Fruit fly (Drosophila melanogaster) whole organism, embryonic: ENCODE results near the gene CG11898.

Source experiments
- Asciz ChIP-seq: fragments of 200-800 bp; sonication (Bioruptor generic); optimal IDR thresholded peaks from 2 replicates; lab custom pipeline; 2017; ENCODE audit warnings: missing biosample characterization, mild to moderate bottlenecking, missing genetic modification characterization, missing genetic modification reagents
- Atf3 ChIP-seq: fragments of 200-800 bp; sonication (Bioruptor generic); optimal IDR thresholded peaks from 3 replicates; lab custom pipeline; 2016; ENCODE audit warnings: missing biosample characterization, missing genetic modification characterization
- Bgb ChIP-seq: fragments of 200-800 bp; sonication (Bioruptor generic); IDR thresholded peaks from 2 replicates; pipeline ENCODE4 v1.3.6; 2022; ENCODE audit warnings: missing biosample characterization, missing genetic modification characterization; ENCODE audit not compliant: partially characterized antibody
- CG10321 ChIP-seq: fragments of 200-800 bp; sonication (Bioruptor generic); IDR thresholded peaks from 2 replicates; pipeline ENCODE4 v1.3.6; 2022; ENCODE audit warnings: missing biosample characterization, missing genetic modification characterization
- CG11695 ChIP-seq: fragments of 200-800 bp; sonication (Bioruptor generic); IDR thresholded peaks from 3 replicates; pipeline ENCODE4 v1.3.6; 2022; ENCODE audit warnings: missing biosample characterization, missing genetic modification characterization
- CG16813 ChIP-seq: fragments of 200-800 bp; sonication (Bioruptor generic); IDR thresholded peaks from 3 replicates; pipeline ENCODE4 v1.3.6; 2022; ENCODE audit warnings: missing biosample characterization, missing genetic modification characterization; ENCODE audit not compliant: partially characterized antibody
- CG17568 ChIP-seq: fragments of 200-800 bp; sonication (Bioruptor generic); optimal IDR thresholded peaks from 2 replicates; lab custom pipeline; 2018; ENCODE audit warnings: missing biosample characterization, mild to moderate bottlenecking, missing genetic modification characterization, moderate library complexity
- CG18619 ChIP-seq: fragments of 200-800 bp; sonication (Bioruptor generic); optimal IDR thresholded peaks from 3 replicates; lab custom pipeline; 2017; ENCODE audit warnings: missing biosample characterization, mild to moderate bottlenecking, missing genetic modification characterization
- CG2129 ChIP-seq: fragments of 200-800 bp; sonication (Bioruptor generic); IDR thresholded peaks from 2 replicates; pipeline ENCODE4 v1.3.6; 2022; ENCODE audit warnings: missing biosample characterization, missing genetic modification characterization; ENCODE audit not compliant: partially characterized antibody
- CG30020 ChIP-seq: fragments of 200-800 bp; optimal IDR thresholded peaks from 2 replicates; lab custom pipeline; 2019; ENCODE audit warnings: missing biosample characterization, mild to moderate bottlenecking, missing genetic modification characterization, moderate library complexity
- CG3407 ChIP-seq: fragments of 200-800 bp; sonication (Bioruptor generic); optimal IDR thresholded peaks from 2 replicates; lab custom pipeline; 2018; ENCODE audit warnings: missing biosample characterization, mild to moderate bottlenecking, missing genetic modification characterization
- CG4617 ChIP-seq: fragments of 200-800 bp; sonication (Bioruptor generic); optimal IDR thresholded peaks from 3 replicates; lab custom pipeline; 2016; ENCODE audit warnings: missing biosample characterization, missing genetic modification characterization, borderline replicate concordance
- CG4854 ChIP-seq: fragments of 200-800 bp; sonication (Bioruptor generic); optimal IDR thresholded peaks from 2 replicates; lab custom pipeline; 2016; ENCODE audit warnings: missing biosample characterization, missing genetic modification characterization, inconsistent platforms
- CG6765 ChIP-seq: fragments of 200-800 bp; sonication (Bioruptor generic); optimal IDR thresholded peaks from 3 replicates; lab custom pipeline; 2017; ENCODE audit warnings: missing biosample characterization, mild to moderate bottlenecking, missing genetic modification characterization
- CG6791 ChIP-seq: fragments of 200-800 bp; sonication (Bioruptor generic); IDR thresholded peaks from 3 replicates; pipeline ENCODE4 v1.3.6; 2022; ENCODE audit warnings: missing biosample characterization, missing genetic modification characterization; ENCODE audit not compliant: partially characterized antibody
- CG7963 ChIP-seq: fragments of 200-800 bp; sonication (Bioruptor generic); IDR thresholded peaks from 3 replicates; pipeline ENCODE4 v1.3.6; 2022; ENCODE audit warnings: missing biosample characterization, missing genetic modification characterization; ENCODE audit not compliant: partially characterized antibody
- CG8924 ChIP-seq: fragments of 200-800 bp; optimal IDR thresholded peaks from 3 replicates; lab custom pipeline; 2019; ENCODE audit warnings: missing biosample characterization, mild to moderate bottlenecking, missing genetic modification characterization, moderate library complexity
- Dek ChIP-seq: fragments of 200-800 bp; sonication (Bioruptor generic); optimal IDR thresholded peaks from 3 replicates; lab custom pipeline; 2019; ENCODE audit warnings: missing biosample characterization, mild to moderate bottlenecking, missing genetic modification characterization, moderate library complexity
- HmgZ ChIP-seq: fragments of 200-800 bp; sonication (Bioruptor generic); optimal IDR thresholded peaks from 2 replicates; lab custom pipeline; 2018; ENCODE audit warnings: missing biosample characterization, mild to moderate bottlenecking, missing genetic modification characterization
- Hsf ChIP-seq: fragments of 200-800 bp; sonication (Bioruptor generic); optimal IDR thresholded peaks from 3 replicates; lab custom pipeline; 2016; ENCODE audit warnings: missing biosample characterization, missing genetic modification characterization
- Mes4 ChIP-seq: fragments of 200-800 bp; sonication (Bioruptor generic); optimal IDR thresholded peaks from 2 replicates; lab custom pipeline; 2016; ENCODE audit warnings: missing biosample characterization, missing genetic modification characterization
- Nf-YA ChIP-seq: fragments of 200-800 bp; sonication (Bioruptor generic); IDR thresholded peaks from 2 replicates; pipeline ENCODE4 v1.3.6; 2022; ENCODE audit warnings: missing biosample characterization, missing genetic modification characterization
- Rx ChIP-seq: fragments of 200-800 bp; sonication (Bioruptor generic); IDR thresholded peaks from 2 replicates; pipeline ENCODE4 v1.3.6; 2022; ENCODE audit warnings: missing biosample characterization, missing genetic modification characterization
- Sry-β ChIP-seq: fragments of 200-800 bp; sonication (Bioruptor generic); optimal IDR thresholded peaks from 2 replicates; lab custom pipeline; 2018; ENCODE audit warnings: missing biosample characterization, mild to moderate bottlenecking, missing genetic modification characterization, moderate library complexity
- Ssrp ChIP-seq: fragments of 200-800 bp; sonication (Bioruptor generic); optimal IDR thresholded peaks from 2 replicates; lab custom pipeline; 2018; ENCODE audit warnings: missing biosample characterization, mild to moderate bottlenecking, missing genetic modification characterization, moderate library complexity
- Xrp1 ChIP-seq: fragments of 200-800 bp; sonication (Bioruptor generic); IDR thresholded peaks from 2 replicates; pipeline ENCODE4 v1.3.6; 2022; ENCODE audit warnings: missing biosample characterization, missing genetic modification characterization
- amos ChIP-seq: fragments of 200-800 bp; sonication (Bioruptor generic); IDR thresholded peaks from 2 replicates; pipeline ENCODE4 v1.3.6; 2022; ENCODE audit warnings: missing biosample characterization, missing genetic modification characterization; ENCODE audit not compliant: partially characterized antibody
- bcd ChIP-seq: fragments of 200-800 bp; sonication (Bioruptor generic); optimal IDR thresholded peaks from 2 replicates; lab custom pipeline; 2017; ENCODE audit warnings: missing biosample characterization, mild to moderate bottlenecking, missing genetic modification characterization
- cas ChIP-seq: fragments of 200-800 bp; sonication (Bioruptor generic); IDR thresholded peaks from 2 replicates; pipeline ENCODE4 v1.3.6; 2022; ENCODE audit warnings: missing biosample characterization, missing genetic modification characterization
- corto ChIP-seq: fragments of 200-800 bp; sonication (Bioruptor generic); optimal IDR thresholded peaks from 2 replicates; lab custom pipeline; 2016; ENCODE audit warnings: missing biosample characterization, mild to moderate bottlenecking, missing genetic modification characterization, moderate library complexity
- da ChIP-seq: fragments of 200-800 bp; sonication (Bioruptor generic); optimal IDR thresholded peaks from 2 replicates; lab custom pipeline; 2016; ENCODE audit warnings: missing biosample characterization, missing genetic modification characterization
- danr ChIP-seq: fragments of 200-800 bp; sonication (Bioruptor generic); IDR thresholded peaks from 2 replicates; pipeline ENCODE4 v1.3.6; 2022; ENCODE audit warnings: missing biosample characterization, missing genetic modification characterization
- dpn ChIP-seq, 2 experiments: fragments of 200-800 bp; sonication (Bioruptor generic); optimal IDR thresholded peaks; 3 replicates each; lab custom pipeline; 2016; ENCODE audit warnings: missing biosample characterization in 2 of 2, missing genetic modification characterization in 2 of 2
- ems ChIP-seq: fragments of 200-800 bp; sonication (Bioruptor generic); optimal IDR thresholded peaks from 3 replicates; lab custom pipeline; 2016; ENCODE audit warnings: missing biosample characterization, missing genetic modification characterization
- en ChIP-seq: fragments of 200-800 bp; sonication (Bioruptor generic); optimal IDR thresholded peaks from 2 replicates; lab custom pipeline; 2016; ENCODE audit warnings: missing biosample characterization, missing genetic modification characterization
- eve ChIP-seq, 2 experiments: fragments of >200 bp; optimal IDR thresholded peaks; 2 replicates each; lab custom pipeline; 2017; ENCODE audit warnings: missing biosample characterization in 2 of 2, missing genetic modification characterization in 2 of 2
- gfzf ChIP-seq: fragments of 200-800 bp; sonication (Bioruptor generic); optimal IDR thresholded peaks from 2 replicates; lab custom pipeline; 2016; ENCODE audit warnings: missing biosample characterization, mild to moderate bottlenecking, missing genetic modification characterization, moderate library complexity
- gsb-n ChIP-seq: fragments of 200-800 bp; sonication (Bioruptor generic); optimal IDR thresholded peaks from 3 replicates; lab custom pipeline; 2018; ENCODE audit warnings: missing biosample characterization, mild to moderate bottlenecking, missing genetic modification characterization
- ham ChIP-seq: fragments of 200-800 bp; sonication (Bioruptor generic); IDR thresholded peaks from 2 replicates; pipeline ENCODE4 v1.3.6; 2022; ENCODE audit warnings: missing biosample characterization, missing genetic modification characterization
- jigr1 ChIP-seq: fragments of 200-800 bp; sonication (Bioruptor generic); IDR thresholded peaks from 3 replicates; pipeline ENCODE4 v1.3.6; 2022; ENCODE audit warnings: missing biosample characterization, missing genetic modification characterization
- lab ChIP-seq: fragments of 200-800 bp; sonication (Bioruptor generic); optimal IDR thresholded peaks from 3 replicates; lab custom pipeline; 2017; ENCODE audit warnings: missing biosample characterization, missing genetic modification characterization, mild to moderate bottlenecking, moderate library complexity, missing genetic modification reagents
- lola ChIP-seq, 3 experiments: fragments of >200 bp in 2 of 3; fragments of 200-800 bp in 1 of 3; sonication (Bioruptor generic) in 1 of 3; optimal IDR thresholded peaks; 2 replicates each; lab custom pipeline; 2017 to 2019; ENCODE audit warnings: missing biosample characterization in 3 of 3, missing genetic modification characterization in 3 of 3, mild to moderate bottlenecking in 1 of 3, moderate library complexity in 1 of 3
- mam ChIP-seq: fragments of 200-800 bp; sonication (Bioruptor generic); optimal IDR thresholded peaks from 3 replicates; lab custom pipeline; 2016; ENCODE audit warnings: missing biosample characterization, missing genetic modification characterization
- p53 ChIP-seq: fragments of 200-800 bp; sonication (Bioruptor generic); optimal IDR thresholded peaks from 2 replicates; lab custom pipeline; 2016; ENCODE audit warnings: missing biosample characterization, missing genetic modification characterization
- pfk ChIP-seq: fragments of 200-800 bp; sonication (Bioruptor generic); optimal IDR thresholded peaks from 2 replicates; lab custom pipeline; 2018; ENCODE audit warnings: missing biosample characterization, mild to moderate bottlenecking, missing genetic modification characterization, moderate library complexity
- pnt ChIP-seq: fragments of 200-800 bp; sonication (Bioruptor generic); optimal IDR thresholded peaks from 3 replicates; lab custom pipeline; 2016; ENCODE audit warnings: missing biosample characterization, missing genetic modification characterization
- sd ChIP-seq: fragments of 200-800 bp; sonication (Bioruptor generic); optimal IDR thresholded peaks from 3 replicates; lab custom pipeline; 2018; ENCODE audit warnings: missing biosample characterization, mild to moderate bottlenecking, missing genetic modification characterization, moderate library complexity
- sim ChIP-seq: fragments of 200-800 bp; sonication (Bioruptor generic); IDR thresholded peaks from 2 replicates; pipeline ENCODE4 v1.3.6; 2022; ENCODE audit warnings: missing biosample characterization, missing genetic modification characterization
- stwl ChIP-seq: fragments of 200-800 bp; sonication (Bioruptor generic); optimal IDR thresholded peaks from 3 replicates; lab custom pipeline; 2018; ENCODE audit warnings: missing biosample characterization, mild to moderate bottlenecking, missing genetic modification characterization, moderate library complexity
- trem ChIP-seq: fragments of 200-800 bp; optimal IDR thresholded peaks from 3 replicates; lab custom pipeline; 2019; ENCODE audit warnings: missing biosample characterization, mild to moderate bottlenecking, missing genetic modification characterization, moderate library complexity

CG11898 gene

DNA sequence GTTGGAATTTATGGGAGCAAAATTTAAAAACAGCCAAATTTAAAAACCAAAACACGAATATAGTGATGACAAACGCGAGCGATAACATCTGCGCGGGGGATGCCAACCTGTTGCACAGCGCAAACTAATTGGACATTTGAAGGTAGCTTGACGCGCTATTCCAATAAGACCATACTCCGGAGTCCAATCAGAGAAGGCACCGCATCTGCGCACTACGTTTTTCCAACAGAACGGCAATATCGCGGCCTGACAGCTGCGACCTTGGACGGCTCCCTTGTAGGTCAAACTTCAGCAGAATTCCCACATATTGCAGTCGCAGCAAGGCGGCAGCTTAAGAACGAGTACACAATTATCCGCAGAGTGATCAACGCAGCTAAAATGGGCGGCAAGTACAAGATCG, 17.4 kb upstream of the CG11898 start, which contains the start of the genes CG11882 and Pglym78 (continued):
- TF ChIP-seq p53 (peak; percentile 41), CG11695 (GFP tag; lab: Robert Waterston, UW) (no peak; the same call in 2 of the 3 replicates), Mes4 (peak; percentile 12), CG4854 (GFP tag; lab: Kevin White, UChicago) (no peak), pfk (GFP tag; lab: Kevin White, UChicago) (no peak), CG30020 (tag; lab: Kevin White, UChicago) (no peak), lola (GFP tag; optimal IDR thresholded peaks at IDR 0.05; lab: Kevin White, UChicago) (no peak), CG4617 (GFP tag; lab: Kevin White, UChicago) (peak; percentile 73), Hsf (GFP tag; lab: Kevin White, UChicago) (peak; percentile 35), CG17568 (GFP tag; lab: Kevin White, UChicago) (no peak), bcd (GFP tag; lab: Kevin White, UChicago) (peak; percentile 37), gsb-n (tag; lab: Kevin White, UChicago) (no peak), Sry-β (GFP tag; lab: Kevin White, UChicago) (no peak), sim (no peak), Ssrp (tag; lab: Kevin White, UChicago) (no peak), corto (no peak), CG6765 (GFP tag; lab: Kevin White, UChicago) (no peak), Rx (GFP tag; lab: Robert Waterston, UW) (no peak), CG10321 (GFP tag; lab: Robert Waterston, UW) (no peak), Nf-YA (GFP tag; lab: Robert Waterston, UW) (no peak), da (GFP tag; lab: Kevin White, UChicago) (peak; percentile 79), CG3407 (GFP tag; lab: Kevin White, UChicago) (no peak), CG6791 (peak; percentile 62; the same call in 2 of the 3 replicates), Bgb (peak; percentile 62; the same call in 1 of the 2 replicates), ems (no peak), eve (GFP tag; optimal IDR thresholded peaks at IDR 0.05; lab: Kevin White, UChicago) (no peak), stwl (tag; lab: Kevin White, UChicago) (peak; percentile 90), trem (tag; lab: Kevin White, UChicago) (peak; percentile 98), pnt (GFP tag; lab: Kevin White, UChicago) (peak; percentile 32), CG16813 (no peak), Xrp1 (GFP tag; lab: Robert Waterston, UW) (peak; percentile 20; the same call in 1 of the 2 replicates), gfzf (peak; percentile 89), dpn (GFP tag; optimal IDR thresholded peaks at IDR 0.05; lab: Kevin White, UChicago) (peak; percentile 55 to 58), mam (GFP tag; lab: Kevin White, UChicago) (peak; percentile 72), CG8924 (tag; lab: Kevin White, UChicago) (peak; percentile 2), cas (GFP tag; lab: Robert Waterston, UW) (no peak), jigr1 (GFP tag; lab: Robert Waterston, UW) (no peak), danr (GFP tag; lab: Robert Waterston, UW) (no peak), Dek (tag; lab: Kevin White, UChicago) (no peak), sd (tag; lab: Kevin White, UChicago) (no peak), HmgZ (peak; percentile 89), lab (GFP tag; lab: Kevin White, UChicago) (no peak), Atf3 (no peak), amos (GFP tag; lab: Robert Waterston, UW) (peak; percentile 58; the same call in 1 of the 2 replicates), ham (GFP tag; lab: Robert Waterston, UW) (no peak), CG2129 (0 out of 2 replicates have a peak, but pooled peaks have one; percentile 15), CG7963 (GFP tag; lab: Robert Waterston, UW) (no peak), CG18619 (peak; percentile 1), Asciz (no peak), en (GFP tag; lab: Kevin White, UChicago) (peak; percentile 40)
